Fruit fly (Drosophila melanogaster): ENCODE data around the gene DhpD.

The DhpD gene

dm6 chr3R:4215264-4215993 is 13.6 kb downstream of the DhpD start, which contains the start of gene CG14636 (continued):
- TF ChIP-seq CG1621 (tag; optimal IDR thresholded peaks at IDR 0.05) (no peak), CG11762 (GFP tag; optimal IDR thresholded peaks at IDR 0.05; ENCODE audit: insufficient read depth) (peak; percentile 71), CG3032 (tag; optimal IDR thresholded peaks at IDR 0.05) (peak; percentile 47), Sox15 (GFP tag; optimal IDR thresholded peaks at IDR 0.05) (peak; percentile 70), dac (GFP tag; optimal IDR thresholded peaks at IDR 0.05) (peak; percentile 40), CG16779 (tag; optimal IDR thresholded peaks at IDR 0.05) (no peak), CG32006 (GFP tag; optimal IDR thresholded peaks at IDR 0.05) (peak; percentile 68), fd85E (GFP tag; optimal IDR thresholded peaks at IDR 0.05) (peak; percentile 13), ss (GFP tag; optimal IDR thresholded peaks at IDR 0.05) (peak; percentile 3 to 35), CG11902 (GFP tag; optimal IDR thresholded peaks at IDR 0.05) (peak; percentile 66), eg (GFP tag; IDR thresholded peaks at IDR 0.05) (peak; percentile 69), Met (GFP tag; optimal IDR thresholded peaks at IDR 0.05) (peak; percentile 61), pdm3 (GFP tag; optimal IDR thresholded peaks at IDR 0.05) (peak; percentile 76), CG10669 (GFP tag; optimal IDR thresholded peaks at IDR 0.05) (peak; percentile 46), Gug (GFP tag; IDR thresholded peaks at IDR 0.05) (peak; percentile 63), Hr38 (GFP tag; optimal IDR thresholded peaks at IDR 0.05) (peak; percentile 18), Smox (GFP tag; optimal IDR thresholded peaks at IDR 0.05) (no peak), achi (GFP tag; optimal IDR thresholded peaks at IDR 0.05) (peak; percentile 77), CG3919 (GFP tag; optimal IDR thresholded peaks at IDR 0.05) (peak; percentile 70), CG9139 (GFP tag; optimal IDR thresholded peaks at IDR 0.05) (no peak), CG6792 (GFP tag; optimal IDR thresholded peaks at IDR 0.05) (peak; percentile 46), CG11294 (GFP tag; IDR thresholded peaks at IDR 0.05) (peak; percentile 55), Sox14 (GFP tag; optimal IDR thresholded peaks at IDR 0.05) (peak; percentile 62), fd59A (GFP tag; optimal IDR thresholded peaks at IDR 0.05) (peak; percentile 27), Lpt (GFP tag; optimal IDR thresholded peaks at IDR 0.05) (peak; percentile 52)

DNA sequence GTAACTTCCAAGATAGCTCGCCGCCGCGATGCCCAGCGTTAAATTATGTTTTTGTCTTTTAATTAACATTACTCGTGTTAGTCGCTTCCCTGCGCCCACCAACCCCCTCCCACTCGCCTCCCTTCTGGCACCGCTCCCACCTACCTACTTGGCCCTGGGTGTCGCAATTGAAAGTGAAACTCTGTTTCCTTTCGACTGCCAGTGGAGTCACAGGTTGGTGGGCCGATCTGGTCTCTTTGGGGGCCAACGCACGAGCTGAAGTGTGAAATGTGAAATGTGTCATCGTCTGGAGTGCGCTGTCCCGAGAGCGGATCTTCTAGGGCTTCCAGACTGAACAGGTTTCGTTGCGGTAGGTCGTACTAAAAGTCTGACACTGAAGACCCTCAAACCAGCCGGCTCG is 14.4 kb downstream of the DhpD start:
- TF ChIP-seq net (GFP tag; optimal IDR thresholded peaks at IDR 0.05) = no peak
- TF ChIP-seq CG16779 (tag; optimal IDR thresholded peaks at IDR 0.05) = no peak
- TF ChIP-seq CG3032 (tag; optimal IDR thresholded peaks at IDR 0.05) = no peak
- no peak for TF ChIP-seq Gug (GFP tag; IDR thresholded peaks at IDR 0.05)
- TF ChIP-seq CG6276 (GFP tag; optimal IDR thresholded peaks at IDR 0.05) = no peak
- TF ChIP-seq CG15336 (GFP tag; IDR thresholded peaks at IDR 0.05) = no peak
- peak; percentile 10 for TF ChIP-seq Eip78C (GFP tag)
- TF ChIP-seq Blimp-1 (GFP tag; optimal IDR thresholded peaks at IDR 0.05) = peak; percentile 59
- no peak for TF ChIP-seq ss (GFP tag; optimal IDR thresholded peaks at IDR 0.05)
- TF ChIP-seq CG6163 (GFP tag; IDR thresholded peaks at IDR 0.05) = no peak
- no peak for TF ChIP-seq cyc (GFP tag; optimal IDR thresholded peaks at IDR 0.05)
- no peak for TF ChIP-seq CG10631 (GFP tag; optimal IDR thresholded peaks at IDR 0.05)

- TF ChIP-seq vri (GFP tag; optimal IDR thresholded peaks at IDR 0.05) (peak; percentile 66), achi (GFP tag; optimal IDR thresholded peaks at IDR 0.05) (peak; percentile 84), Smox (GFP tag; optimal IDR thresholded peaks at IDR 0.05) (peak; percentile 76), salr (GFP tag; optimal IDR thresholded peaks at IDR 0.05) (peak; percentile 54 to 84), CG34406 (GFP tag; optimal IDR thresholded peaks at IDR 0.05) (peak; percentile 77), Met (GFP tag; optimal IDR thresholded peaks at IDR 0.05) (peak; percentile 77), Lpt (GFP tag; optimal IDR thresholded peaks at IDR 0.05) (peak; percentile 87), Blimp-1 (GFP tag; optimal IDR thresholded peaks at IDR 0.05) (no peak), eg (GFP tag; IDR thresholded peaks at IDR 0.05) (peak; percentile 95), CG11294 (GFP tag; IDR thresholded peaks at IDR 0.05) (peak; percentile 89), CG8632 (GFP tag; optimal IDR thresholded peaks at IDR 0.05) (peak; percentile 77), fd59A (GFP tag; optimal IDR thresholded peaks at IDR 0.05) (peak; percentile 88), Eip93F (GFP tag; optimal IDR thresholded peaks at IDR 0.05) (peak; percentile 30), dsx (GFP tag; optimal IDR thresholded peaks at IDR 0.05; ENCODE audit: poor library complexity, severe bottlenecking) (peak; percentile 82), CG6163 (GFP tag; IDR thresholded peaks at IDR 0.05) (peak; percentile 97), CG10631 (GFP tag; optimal IDR thresholded peaks at IDR 0.05) (peak; percentile 85), esn (GFP tag; optimal IDR thresholded peaks at IDR 0.05) (peak; percentile 81), Eip78C (GFP tag) (peak; percentile 96), dac (GFP tag; optimal IDR thresholded peaks at IDR 0.05) (peak; percentile 83), Sox102F (GFP tag; optimal IDR thresholded peaks at IDR 0.05) (peak; percentile 73), fkh (GFP tag; optimal IDR thresholded peaks at IDR 0.05) (no peak), topi (GFP tag; optimal IDR thresholded peaks at IDR 0.05) (peak; percentile 86), CG15336 (GFP tag; IDR thresholded peaks at IDR 0.05) (peak; percentile 90), cyc (GFP tag; optimal IDR thresholded peaks at IDR 0.05) (peak; percentile 92), CG11902 (GFP tag; optimal IDR thresholded peaks at IDR 0.05) (peak; percentile 92), CG16779 (tag; optimal IDR thresholded peaks at IDR 0.05) (peak; percentile 65), lz (GFP tag; optimal IDR thresholded peaks at IDR 0.05) (peak; percentile 87)
These were observed 15.0 kb downstream of the DhpD start for dm6 chr3R:4214038-4214437.

Measured in whole organism, prepupa.